Fruit fly (Drosophila melanogaster) whole organism, wandering third instar larva: ENCODE data around the gene CG42399.

Experiments used
- Abd-B ChIP-seq: fragments of >200 bp; optimal IDR thresholded peaks from 2 replicates; lab custom pipeline; 2017; ENCODE audit warnings: missing biosample characterization, missing genetic modification characterization
- CG32264 ChIP-seq: fragments of 200-800 bp; sonication (Bioruptor generic); optimal IDR thresholded peaks from 2 replicates; lab custom pipeline; 2016; ENCODE audit warnings: missing biosample characterization, missing genetic modification characterization
- CG9705 ChIP-seq: fragments of 200-800 bp; sonication (Bioruptor generic); optimal IDR thresholded peaks from 2 replicates; lab custom pipeline; 2018; ENCODE audit warnings: missing biosample characterization, mild to moderate bottlenecking, missing genetic modification characterization
- CrebA ChIP-seq: fragments of 200-800 bp; sonication (Bioruptor generic); optimal IDR thresholded peaks from 2 replicates; lab custom pipeline; 2016; ENCODE audit warnings: missing biosample characterization, mild to moderate bottlenecking, missing genetic modification characterization, borderline replicate concordance
- Dfd ChIP-seq: fragments of >200 bp; optimal IDR thresholded peaks from 2 replicates; lab custom pipeline; 2017; ENCODE audit warnings: missing biosample characterization, missing genetic modification characterization
- Dif ChIP-seq: fragments of 200-275, 200-300 bp; sonication (Bioruptor generic); optimal IDR thresholded peaks from 2 replicates; lab custom pipeline; 2018; ENCODE audit warnings: missing biosample characterization, missing genetic modification characterization; ENCODE audit not compliant: partially characterized antibody
- GATAd ChIP-seq: sonication (Bioruptor generic); optimal IDR thresholded peaks from 2 replicates; lab custom pipeline; 2016; ENCODE audit warnings: missing biosample characterization, missing genetic modification characterization
- HLH106 ChIP-seq: fragments of 200-800 bp; optimal IDR thresholded peaks from 3 replicates; lab custom pipeline; 2019; ENCODE audit warnings: missing biosample characterization, mild to moderate bottlenecking, missing genetic modification characterization, moderate library complexity
- Hnf4 ChIP-seq: fragments of 200-800 bp; sonication (Bioruptor generic); optimal IDR thresholded peaks from 2 replicates; lab custom pipeline; 2016; ENCODE audit warnings: missing biosample characterization, mild to moderate bottlenecking, missing genetic modification characterization
- Hr78 ChIP-seq: fragments of >200 bp; optimal IDR thresholded peaks from 2 replicates; lab custom pipeline; 2017; ENCODE audit warnings: missing biosample characterization, missing genetic modification characterization
- Hr83 ChIP-seq: fragments of 200-300 bp; sonication (Bioruptor generic); optimal IDR thresholded peaks from 2 replicates; lab custom pipeline; 2016; ENCODE audit warnings: missing biosample characterization, mild to moderate bottlenecking, missing genetic modification characterization, moderate library complexity; ENCODE audit not compliant: poor library complexity, severe bottlenecking
- Mio ChIP-seq: sonication (Bioruptor generic); optimal IDR thresholded peaks from 2 replicates; lab custom pipeline; 2016; ENCODE audit warnings: missing biosample characterization, missing genetic modification characterization
- Myc ChIP-seq: fragments of >200 bp; optimal IDR thresholded peaks from 2 replicates; lab custom pipeline; 2017
- N ChIP-seq: fragments of >200 bp; optimal IDR thresholded peaks from 2 replicates; lab custom pipeline; 2018; ENCODE audit warnings: missing biosample characterization, missing external identifiers, missing genetic modification characterization
- Rel ChIP-seq, 2 experiments: fragments of 200-800 bp; sonication (Bioruptor generic) in 1 of 2; optimal IDR thresholded peaks; 2 replicates in 1 of 2; 3 replicates in 1 of 2; lab custom pipeline; 2016 to 2019; ENCODE audit warnings: mild to moderate bottlenecking in 2 of 2, missing biosample characterization in 2 of 2, missing genetic modification characterization in 2 of 2, moderate library complexity in 1 of 2
- Sp1 ChIP-seq: fragments of 200-800 bp; sonication (Bioruptor generic); optimal IDR thresholded peaks from 3 replicates; lab custom pipeline; 2019; ENCODE audit warnings: missing biosample characterization, mild to moderate bottlenecking, missing genetic modification characterization, moderate library complexity
- brk ChIP-seq: fragments of 200-800 bp; sonication (Bioruptor generic); optimal IDR thresholded peaks from 2 replicates; lab custom pipeline; 2016; ENCODE audit warnings: missing biosample characterization, mild to moderate bottlenecking, missing genetic modification characterization
- dl ChIP-seq, 2 experiments: fragments of 175-275, 200-275 bp in 1 of 2; fragments of 200-275 bp in 1 of 2; sonication (Bioruptor generic); optimal IDR thresholded peaks; lab custom pipeline; 2018; ENCODE audit warnings: mild to moderate bottlenecking in 2 of 2, missing biosample characterization in 2 of 2, missing genetic modification characterization in 2 of 2, moderate library complexity in 2 of 2; ENCODE audit not compliant: partially characterized antibody in 2 of 2, insufficient read depth in 1 of 2
- dmrt93B ChIP-seq: fragments of 200-800 bp; sonication (Bioruptor generic); optimal IDR thresholded peaks from 2 replicates; lab custom pipeline; 2018; ENCODE audit warnings: missing biosample characterization, mild to moderate bottlenecking, missing genetic modification characterization
- foxo ChIP-seq, 2 experiments: fragments of 200-800 bp; sonication (Bioruptor generic); optimal IDR thresholded peaks; 2 replicates in 1 of 2; 3 replicates in 1 of 2; lab custom pipeline; 2016 to 2017; ENCODE audit warnings: missing biosample characterization in 2 of 2, missing genetic modification characterization in 2 of 2
- fru ChIP-seq: fragments of 200-800 bp; sonication (Bioruptor generic); optimal IDR thresholded peaks from 3 replicates; lab custom pipeline; 2016; ENCODE audit warnings: missing biosample characterization, mild to moderate bottlenecking, missing genetic modification characterization
- h ChIP-seq: fragments of 200-800 bp; sonication (Bioruptor generic); optimal IDR thresholded peaks from 3 replicates; lab custom pipeline; 2016; ENCODE audit warnings: missing biosample characterization, mild to moderate bottlenecking, missing genetic modification characterization
- jim ChIP-seq: fragments of 175-275, 200-325 bp; sonication (Bioruptor generic); optimal IDR thresholded peaks from 2 replicates; lab custom pipeline; 2016; ENCODE audit warnings: missing biosample characterization, mild to moderate bottlenecking, missing genetic modification characterization
- lola ChIP-seq: fragments of >200 bp; optimal IDR thresholded peaks from 2 replicates; lab custom pipeline; 2017; ENCODE audit warnings: missing biosample characterization, missing genetic modification characterization
- psq ChIP-seq: fragments of 200-800 bp; sonication (Bioruptor generic); optimal IDR thresholded peaks from 3 replicates; lab custom pipeline; 2017; ENCODE audit warnings: missing biosample characterization, mild to moderate bottlenecking, missing genetic modification characterization, moderate library complexity
- woc ChIP-seq: sonication (Bioruptor generic); optimal IDR thresholded peaks from 2 replicates; lab custom pipeline; 2016; ENCODE audit warnings: missing biosample characterization, mild to moderate bottlenecking, missing genetic modification characterization

Gene CG42399

dm6 chr2L:114429-114828 is 38.7 kb downstream of the CG42399 start, which contains the start of gene ND-15:
TSS of gene ND-15 (plus strand) at chr2L:114726.
- TF ChIP-seq Mio (GFP tag; lab: Kevin White, UChicago), result no peak
- peak; percentile 12 for TF ChIP-seq Hnf4 (GFP tag; lab: Kevin White, UChicago)
- TF ChIP-seq CG9705 (GFP tag; lab: Kevin White, UChicago), result no peak
- no peak for TF ChIP-seq CrebA (GFP tag; lab: Kevin White, UChicago)
- no peak for TF ChIP-seq Rel (GFP tag; optimal IDR thresholded peaks at IDR 0.05; lab: Kevin White, UChicago)
- TF ChIP-seq Rel (tag; optimal IDR thresholded peaks at IDR 0.05; lab: Kevin White, UChicago), result peak; percentile 2

- TF ChIP-seq CG32264 (no peak), psq (no peak), brk (GFP tag; lab: Kevin White, UChicago) (no peak), GATAd (no peak), Mio (GFP tag; lab: Kevin White, UChicago) (no peak), CrebA (GFP tag; lab: Kevin White, UChicago) (no peak), woc (no peak), Hr78 (no peak), fru (GFP tag; lab: Kevin White, UChicago) (no peak), Hr83 (GFP tag; lab: Kevin White, UChicago) (no peak), lola (GFP tag; lab: Kevin White, UChicago) (no peak), foxo (GFP tag; optimal IDR thresholded peaks at IDR 0.05; lab: Kevin White, UChicago) (no peak), Myc (lab: Kevin White, UChicago) (no peak), CG9705 (GFP tag; lab: Kevin White, UChicago) (no peak), h (GFP tag; lab: Kevin White, UChicago) (no peak), Abd-B (GFP tag; lab: Kevin White, UChicago) (no peak)
These were observed 43.1 kb downstream of the CG42399 start for dm6 chr2L:110046-110445.

dm6 chr2L:109098-109799 is 43.9 kb downstream of the CG42399 start:
- TF ChIP-seq GATAd (no peak), dl (GFP tag; optimal IDR thresholded peaks at IDR 0.05; lab: Kevin White, UChicago; ENCODE audit: insufficient read depth in 1 of 2, partially characterized antibody in 2 of 2) (peak in 1 of 2 experiments; percentile 44), dmrt93B (GFP tag; lab: Kevin White, UChicago) (no peak), Rel (GFP tag; optimal IDR thresholded peaks at IDR 0.05; lab: Kevin White, UChicago) (no peak), Rel (tag; optimal IDR thresholded peaks at IDR 0.05; lab: Kevin White, UChicago) (peak; percentile 62), jim (GFP tag; lab: Kevin White, UChicago) (no peak), CrebA (GFP tag; lab: Kevin White, UChicago) (no peak)

- TF ChIP-seq foxo (GFP tag; optimal IDR thresholded peaks at IDR 0.05; lab: Kevin White, UChicago), result peak in 1 of 2 experiments; percentile 9
- TF ChIP-seq Sp1, result peak; percentile 42
- TF ChIP-seq HLH106 (tag; lab: Kevin White, UChicago), result no peak
- TF ChIP-seq CrebA (GFP tag; lab: Kevin White, UChicago), result no peak
- TF ChIP-seq h (GFP tag; lab: Kevin White, UChicago), result peak; percentile 10
- TF ChIP-seq woc, result peak; percentile 50
- TF ChIP-seq Dif (GFP tag; lab: Kevin White, UChicago), result peak; percentile 54
- no peak for TF ChIP-seq Rel (GFP tag; optimal IDR thresholded peaks at IDR 0.05; lab: Kevin White, UChicago)
- TF ChIP-seq Rel (tag; optimal IDR thresholded peaks at IDR 0.05; lab: Kevin White, UChicago), result peak; percentile 53
- TF ChIP-seq N, result no peak
- peak; percentile 8 for TF ChIP-seq Myc (lab: Kevin White, UChicago)
- peak; percentile 68 to 76 for TF ChIP-seq dl (GFP tag; optimal IDR thresholded peaks at IDR 0.05; lab: Kevin White, UChicago; ENCODE audit: insufficient read depth in 1 of 2, partially characterized antibody in 2 of 2)
These were observed 45.3 kb downstream of the CG42399 start for dm6 chr2L:107476-108436.

dm6 chr2L:107032-107431 is 46.1 kb downstream of the CG42399 start:
- no peak for TF ChIP-seq h (GFP tag; lab: Kevin White, UChicago)
- no peak for TF ChIP-seq jim (GFP tag; lab: Kevin White, UChicago)
- TF ChIP-seq Mio (GFP tag; lab: Kevin White, UChicago), result no peak
- TF ChIP-seq Rel (GFP tag; optimal IDR thresholded peaks at IDR 0.05; lab: Kevin White, UChicago), result no peak
- no peak for TF ChIP-seq Rel (tag; optimal IDR thresholded peaks at IDR 0.05; lab: Kevin White, UChicago)
- TF ChIP-seq Dfd (GFP tag; lab: Kevin White, UChicago), result no peak
